Worm (Caenorhabditis elegans) whole organism, L3 larva: ENCODE data around the gene B0222.11.

Source experiments
- ama-1 ChIP-seq: fragments of 150-350 bp; optimal IDR thresholded peaks from 2 replicates; lab custom pipeline; 2018
- egl-27 ChIP-seq: sonication (generic microtip); optimal IDR thresholded peaks from 4 replicates; lab custom pipeline; 2017; ENCODE audit warnings: missing biosample characterization, missing genetic modification reagents, missing genetic modification characterization
- nhr-11 ChIP-seq: fragments of 150-350 bp; optimal IDR thresholded peaks from 2 replicates; lab custom pipeline; 2014; ENCODE audit warnings: missing biosample characterization, missing genetic modification characterization
- skn-1 ChIP-seq: fragments of 150-350 bp; optimal IDR thresholded peaks from 2 replicates; lab custom pipeline; 2014; ENCODE audit warnings: missing biosample characterization, missing genetic modification characterization
- zag-1 ChIP-seq: fragments of 150-350 bp; optimal IDR thresholded peaks from 2 replicates; lab custom pipeline; 2014; ENCODE audit warnings: missing biosample characterization, missing genetic modification characterization

- TF ChIP-seq ama-1 (lab: Kevin White, UChicago): no peak
- TF ChIP-seq nhr-11 (tag; lab: Kevin White, UChicago): no peak
- TF ChIP-seq zag-1 (tag; lab: Kevin White, UChicago): no peak
- TF ChIP-seq skn-1 (tag; lab: Kevin White, UChicago): no peak
- TF ChIP-seq egl-27 (tag; lab: Kevin White, UChicago): no peak
Observed at ce11 chrV:9125345-9125744, 42.6 kb downstream of the B0222.11 start, which contains the start of gene F21C10.5.
